Fruit fly (Drosophila melanogaster): ENCODE results near the gene CG43125.

- no peak for TF ChIP-seq foxo (GFP tag; optimal IDR thresholded peaks at IDR 0.05)
- TF ChIP-seq Myc (optimal IDR thresholded peaks at IDR 0.05): no peak
- TF ChIP-seq psq (GFP tag; optimal IDR thresholded peaks at IDR 0.05): no peak
- no peak for TF ChIP-seq ey (GFP tag; optimal IDR thresholded peaks at IDR 0.05)
- no peak for TF ChIP-seq Jra (GFP tag; optimal IDR thresholded peaks at IDR 0.05)
- no peak for TF ChIP-seq lola (GFP tag; optimal IDR thresholded peaks at IDR 0.05)
- TF ChIP-seq rgr (GFP tag; optimal IDR thresholded peaks at IDR 0.05): no peak
- no peak for TF ChIP-seq OdsH (GFP tag; optimal IDR thresholded peaks at IDR 0.05)
- no peak for TF ChIP-seq usp (GFP tag; optimal IDR thresholded peaks at IDR 0.05)
Observed at dm6 chr3R:28292498-28292897, 29.1 kb upstream of the CG43125 start, which contains the start of gene Mst98Cb.
